Worm (Caenorhabditis elegans) whole organism, L4/young adult: ENCODE measurements around the gene gars-1.

Experiments
- W03F9.2 ChIP-seq: fragments of 150-350 bp; optimal IDR thresholded peaks from 2 replicates; lab custom pipeline; 2014; ENCODE audit warnings: missing biosample characterization, missing genetic modification characterization
- dao-5 ChIP-seq: sonication (generic microtip); optimal IDR thresholded peaks from 2 replicates; lab custom pipeline; 2016; ENCODE audit warnings: missing genotype, missing genetic modification characterization, moderate library complexity, missing compliant biosample characterization
- him-1 ChIP-seq: sonication (generic microtip); optimal IDR thresholded peaks from 2 replicates; lab custom pipeline; 2016; ENCODE audit warnings: missing genotype, missing genetic modification reagents, missing genetic modification characterization, missing compliant biosample characterization

- TF ChIP-seq W03F9.2 (tag; lab: Kevin White, UChicago), result no peak
- no peak for TF ChIP-seq him-1 (tag; lab: Kevin White, UChicago)
- TF ChIP-seq dao-5 (tag; lab: Kevin White, UChicago), result no peak
Measured at ce11 chrIII:5180588-5180987, 17.2 kb upstream of the gars-1 start.
